Fruit fly (Drosophila melanogaster): ENCODE data around the gene Peritrophin-15b.

Peritrophin-15b gene

dm6 chr2L:8362273-8362954 is 32.3 kb downstream of the Peritrophin-15b start, which contains the start of gene CG7627 (continued):
- TF ChIP-seq Trl (optimal IDR thresholded peaks at IDR 0.05) (no peak), Trl (GFP tag; optimal IDR thresholded peaks at IDR 0.05) (peak; percentile 71), Antp (GFP tag; optimal IDR thresholded peaks at IDR 0.05) (peak; percentile 70), fd96Cb (tag; optimal IDR thresholded peaks at IDR 0.05) (peak; percentile 68), Dbx (GFP tag; IDR thresholded peaks at IDR 0.05) (peak; percentile 85), bcd (GFP tag; optimal IDR thresholded peaks at IDR 0.05) (peak; percentile 72), Atf6 (GFP tag; IDR thresholded peaks at IDR 0.05) (peak; percentile 85), eyg (GFP tag; optimal IDR thresholded peaks at IDR 0.05) (peak; percentile 50), CG10959 (GFP tag; IDR thresholded peaks at IDR 0.05) (peak; percentile 45; the same call in 1 of the 2 replicates), knrl (GFP tag; IDR thresholded peaks at IDR 0.05; ENCODE audit: partially characterized antibody) (no peak), TFAM (GFP tag; optimal IDR thresholded peaks at IDR 0.05) (no peak), Lim3 (GFP tag; IDR thresholded peaks at IDR 0.05) (no peak), Scr (GFP tag; IDR thresholded peaks at IDR 0.05; ENCODE audit: partially characterized antibody) (0 out of 2 replicates have a peak, but pooled peaks have one; percentile 26), CG7928 (GFP tag; optimal IDR thresholded peaks at IDR 0.05) (peak; percentile 49), Nf-YC (tag; optimal IDR thresholded peaks at IDR 0.05) (peak; percentile 55), CG10565 (GFP tag; optimal IDR thresholded peaks at IDR 0.05) (no peak), Tbp (GFP tag; optimal IDR thresholded peaks at IDR 0.05) (no peak), slbo (GFP tag; IDR thresholded peaks at IDR 0.05) (peak; percentile 87), sisA (GFP tag; IDR thresholded peaks at IDR 0.05) (peak; percentile 79), CG4730 (GFP tag; IDR thresholded peaks at IDR 0.05) (peak; percentile 67), CG7357 (GFP tag; IDR thresholded peaks at IDR 0.05) (peak; percentile 73; the same call in 2 of the 3 replicates), CG3065 (GFP tag; optimal IDR thresholded peaks at IDR 0.05) (no peak), lola (GFP tag; optimal IDR thresholded peaks at IDR 0.05) (peak in 1 of 3 experiments; percentile 43), CG15073 (GFP tag; optimal IDR thresholded peaks at IDR 0.05) (peak; percentile 15), h (optimal IDR thresholded peaks at IDR 0.05) (no peak), CG30020 (tag; optimal IDR thresholded peaks at IDR 0.05) (peak; percentile 32), bigmax (GFP tag; optimal IDR thresholded peaks at IDR 0.05) (no peak), CG6254 (GFP tag; optimal IDR thresholded peaks at IDR 0.05) (peak; percentile 12), HmgD (GFP tag; optimal IDR thresholded peaks at IDR 0.05) (peak; percentile 65), CG11093 (GFP tag; IDR thresholded peaks at IDR 0.05) (peak; percentile 63; the same call in 1 of the 3 replicates), CG8944 (GFP tag; optimal IDR thresholded peaks at IDR 0.05) (peak; percentile 75), CG4854 (GFP tag; optimal IDR thresholded peaks at IDR 0.05) (peak; percentile 19), CG33557 (GFP tag; optimal IDR thresholded peaks at IDR 0.05) (peak; percentile 43), CG4360 (GFP tag; IDR thresholded peaks at IDR 0.05) (0 out of 2 replicates have a peak, but pooled peaks have one; percentile 23), CG34376 (GFP tag; optimal IDR thresholded peaks at IDR 0.05) (peak; percentile 76), Myb (GFP tag; optimal IDR thresholded peaks at IDR 0.05) (peak; percentile 65), CG12155 (GFP tag; optimal IDR thresholded peaks at IDR 0.05) (peak; percentile 53), grn (GFP tag; optimal IDR thresholded peaks at IDR 0.05) (peak; percentile 3), CG30403 (GFP tag; optimal IDR thresholded peaks at IDR 0.05) (peak; percentile 83), ci (GFP tag; IDR thresholded peaks at IDR 0.05) (peak; percentile 67; the same call in 2 of the 3 replicates), Hsf (GFP tag; optimal IDR thresholded peaks at IDR 0.05) (peak; percentile 74), br (optimal IDR thresholded peaks at IDR 0.05) (no peak), CG1647 (GFP tag; optimal IDR thresholded peaks at IDR 0.05) (peak; percentile 46), Lpt (GFP tag; optimal IDR thresholded peaks at IDR 0.05) (no peak), BtbVII (GFP tag; optimal IDR thresholded peaks at IDR 0.05) (peak; percentile 82), ftz-f1 (GFP tag; optimal IDR thresholded peaks at IDR 0.05) (no peak), corto (GFP tag; optimal IDR thresholded peaks at IDR 0.05) (no peak), H15 (GFP tag; IDR thresholded peaks at IDR 0.05) (no peak; the same call in 2 of the 3 replicates), Mrtf (GFP tag; IDR thresholded peaks at IDR 0.05) (peak; percentile 80), CG14441 (GFP tag; IDR thresholded peaks at IDR 0.05) (peak; percentile 80), NC2α (GFP tag; optimal IDR thresholded peaks at IDR 0.05) (peak; percentile 12)
